Worm (Caenorhabditis elegans) whole organism, mixed stage, embryonic: ENCODE data around the gene ins-1.

Experiments
- elt-3 ChIP-seq: fragments of 150-350 bp; optimal IDR thresholded peaks from 2 replicates; lab custom pipeline; 2014; ENCODE audit warnings: missing biosample characterization, missing genetic modification characterization
- lin-13 ChIP-seq: fragments of 150-350 bp; optimal IDR thresholded peaks from 2 replicates; lab custom pipeline; 2014; ENCODE audit warnings: missing biosample characterization, missing genetic modification characterization
- nhr-12 ChIP-seq: fragments of 150-350 bp; optimal IDR thresholded peaks from 2 replicates; lab custom pipeline; 2014; ENCODE audit warnings: missing biosample characterization, missing genetic modification characterization
- nhr-237 ChIP-seq: fragments of 150-350 bp; optimal IDR thresholded peaks from 2 replicates; lab custom pipeline; 2014; ENCODE audit warnings: missing biosample characterization, missing genetic modification characterization
- snpc-4 ChIP-seq: fragments of 150-350 bp; optimal IDR thresholded peaks from 2 replicates; lab custom pipeline; 2014; ENCODE audit warnings: missing biosample characterization, missing genetic modification characterization
- unc-39 ChIP-seq: fragments of 150-350 bp; optimal IDR thresholded peaks from 2 replicates; lab custom pipeline; 2014; ENCODE audit warnings: missing biosample characterization, missing genetic modification characterization
- unc-62 ChIP-seq: fragments of 150-350 bp; optimal IDR thresholded peaks from 2 replicates; lab custom pipeline; 2014; ENCODE audit warnings: missing biosample characterization, missing genetic modification reagents, missing genetic modification characterization

ce11 chrIV:10481695-10482094 is 45.2 kb downstream of the ins-1 start, which contains the start of gene egl-21:
- no peak for TF ChIP-seq unc-39 (tag; lab: Kevin White, UChicago)
- TF ChIP-seq lin-13 (tag; lab: Kevin White, UChicago): no peak
- TF ChIP-seq snpc-4 (tag; lab: Kevin White, UChicago): no peak
- TF ChIP-seq unc-62 (GFP tag; lab: Kevin White, UChicago): no peak
- no peak for TF ChIP-seq elt-3
- no peak for TF ChIP-seq nhr-12
- TF ChIP-seq nhr-237 (tag; lab: Kevin White, UChicago): no peak
